Worm (Caenorhabditis elegans) whole organism, L3 larva: ENCODE measurements around the gene srx-16.

Source experiments
- aly-2 ChIP-seq: fragments of 150-350 bp; optimal IDR thresholded peaks from 2 replicates; lab custom pipeline; 2014; ENCODE audit warnings: missing biosample characterization, missing genetic modification characterization
- ama-1 ChIP-seq: fragments of 150-350 bp; optimal IDR thresholded peaks from 2 replicates; lab custom pipeline; 2018
- ceh-9 ChIP-seq: sonication (generic microtip); optimal IDR thresholded peaks from 2 replicates; lab custom pipeline; 2018; ENCODE audit warnings: missing biosample characterization, missing genetic modification characterization
- egl-27 ChIP-seq: sonication (generic microtip); optimal IDR thresholded peaks from 4 replicates; lab custom pipeline; 2017; ENCODE audit warnings: missing biosample characterization, missing genetic modification reagents, missing genetic modification characterization
- elt-3 ChIP-seq, 3 experiments: fragments of 150-350 bp in 1 of 3; sonication (generic microtip) in 2 of 3; optimal IDR thresholded peaks; 2 replicates in 2 of 3; 4 replicates in 1 of 3; lab custom pipeline; 2014 to 2017; ENCODE audit warnings: missing biosample characterization in 3 of 3, missing genetic modification characterization in 3 of 3
- fos-1 ChIP-seq: fragments of 150-350 bp; optimal IDR thresholded peaks from 2 replicates; lab custom pipeline; 2014; ENCODE audit warnings: missing biosample characterization, missing genetic modification characterization
- jun-1 ChIP-seq: fragments of 150-350 bp; optimal IDR thresholded peaks from 2 replicates; lab custom pipeline; 2014; ENCODE audit warnings: missing biosample characterization, missing genetic modification reagents, missing genetic modification characterization
- lin-39 ChIP-seq: fragments of 150-350 bp; optimal IDR thresholded peaks from 2 replicates; lab custom pipeline; 2018; ENCODE audit warnings: missing biosample characterization, missing genetic modification reagents, missing genetic modification characterization
- nhr-76 ChIP-seq: fragments of 150-350 bp; sonication (generic microtip); optimal IDR thresholded peaks from 5 replicates; lab custom pipeline; 2014; ENCODE audit warnings: missing biosample characterization, missing genetic modification characterization
- sea-2 ChIP-seq: fragments of 150-350 bp; sonication (generic microtip); optimal IDR thresholded peaks from 4 replicates; lab custom pipeline; 2014; ENCODE audit warnings: missing biosample characterization, missing genetic modification reagents, missing genetic modification characterization
- zag-1 ChIP-seq: fragments of 150-350 bp; optimal IDR thresholded peaks from 2 replicates; lab custom pipeline; 2014; ENCODE audit warnings: missing biosample characterization, missing genetic modification characterization

ce11 chrV:7012617-7013016, 36.5 kb downstream of the srx-16 start, which contains the start of gene srw-127:
- no peak for TF ChIP-seq ceh-9 (tag; lab: Kevin White, UChicago)
- no peak for TF ChIP-seq zag-1 (tag; lab: Kevin White, UChicago)
- TF ChIP-seq lin-39 = no peak
- TF ChIP-seq ama-1 (lab: Kevin White, UChicago) = no peak
- TF ChIP-seq sea-2 (GFP tag; lab: Kevin White, UChicago) = no peak
- TF ChIP-seq nhr-76 (tag; lab: Kevin White, UChicago) = no peak
- no peak for TF ChIP-seq fos-1 (tag; lab: Kevin White, UChicago)
- TF ChIP-seq egl-27 (tag; lab: Kevin White, UChicago) = no peak
- TF ChIP-seq aly-2 (tag; lab: Kevin White, UChicago) = no peak
- TF ChIP-seq elt-3 (tag; optimal IDR thresholded peaks at IDR 0.05; lab: Kevin White, UChicago) = no peak
- no peak for TF ChIP-seq jun-1 (tag; lab: Kevin White, UChicago)
